Fruit fly (Drosophila melanogaster) whole organism, embryonic: ENCODE measurements around the gene CG6345.

ENCODE experiments used
- Abd-B ChIP-seq: fragments of 200-800 bp; sonication (Bioruptor generic); optimal IDR thresholded peaks from 2 replicates; lab custom pipeline; 2018; ENCODE audit warnings: missing biosample characterization, mild to moderate bottlenecking, missing genetic modification characterization, moderate library complexity
- Atf-2 ChIP-seq: fragments of 200-800 bp; sonication (Bioruptor generic); optimal IDR thresholded peaks from 2 replicates; lab custom pipeline; 2016; ENCODE audit warnings: missing biosample characterization, missing genetic modification characterization
- Atf6 ChIP-seq: fragments of 200-800 bp; sonication (Bioruptor generic); IDR thresholded peaks from 2 replicates; pipeline ENCODE4 v1.3.6; 2022; ENCODE audit warnings: missing biosample characterization, missing genetic modification characterization
- CG11398 ChIP-seq: fragments of 200-800 bp; sonication (Bioruptor generic); optimal IDR thresholded peaks from 2 replicates; lab custom pipeline; 2016; ENCODE audit warnings: missing biosample characterization, missing genetic modification characterization
- CG13775 ChIP-seq: fragments of 200-800 bp; sonication (Bioruptor generic); optimal IDR thresholded peaks from 3 replicates; lab custom pipeline; 2017; ENCODE audit warnings: missing biosample characterization, mild to moderate bottlenecking, missing genetic modification characterization
- CG15514 ChIP-seq: fragments of 200-800 bp; sonication (Bioruptor generic); optimal IDR thresholded peaks from 3 replicates; lab custom pipeline; 2017; ENCODE audit warnings: missing biosample characterization, missing genetic modification characterization, mild to moderate bottlenecking, moderate library complexity, missing genetic modification reagents
- CG17359 ChIP-seq: fragments of 200-800 bp; sonication (Bioruptor generic); optimal IDR thresholded peaks from 3 replicates; lab custom pipeline; 2018; ENCODE audit warnings: missing biosample characterization, mild to moderate bottlenecking, missing genetic modification characterization, moderate library complexity
- CG17361 ChIP-seq: fragments of 200-800 bp; sonication (Bioruptor generic); IDR thresholded peaks from 3 replicates; pipeline ENCODE4 v1.3.6; 2022; ENCODE audit warnings: missing biosample characterization, missing genetic modification characterization
- CG18476 ChIP-seq: fragments of 200-800 bp; sonication (Bioruptor generic); optimal IDR thresholded peaks from 2 replicates; lab custom pipeline; 2016; ENCODE audit warnings: missing biosample characterization, mild to moderate bottlenecking, missing genetic modification characterization
- CG18764 ChIP-seq: fragments of 200-800 bp; sonication (Bioruptor generic); optimal IDR thresholded peaks from 3 replicates; lab custom pipeline; 2016; ENCODE audit warnings: missing biosample characterization, missing genetic modification characterization
- CG32772 ChIP-seq: fragments of 200-800 bp; sonication (Bioruptor generic); IDR thresholded peaks from 2 replicates; pipeline ENCODE4 v1.3.6; 2022; ENCODE audit warnings: missing biosample characterization, missing genetic modification characterization
- CG3407 ChIP-seq: fragments of 200-800 bp; sonication (Bioruptor generic); optimal IDR thresholded peaks from 2 replicates; lab custom pipeline; 2018; ENCODE audit warnings: missing biosample characterization, mild to moderate bottlenecking, missing genetic modification characterization
- CG4282 ChIP-seq: fragments of 200-800 bp; sonication (Bioruptor generic); optimal IDR thresholded peaks from 2 replicates; lab custom pipeline; 2016; ENCODE audit warnings: missing biosample characterization, missing genetic modification characterization
- CG7357 ChIP-seq: fragments of 200-800 bp; sonication (Bioruptor generic); IDR thresholded peaks from 3 replicates; pipeline ENCODE4 v1.3.6; 2022; ENCODE audit warnings: missing biosample characterization, missing genetic modification characterization
- CG7786 ChIP-seq: fragments of 200-800 bp; sonication (Bioruptor generic); optimal IDR thresholded peaks from 2 replicates; lab custom pipeline; 2016; ENCODE audit warnings: missing biosample characterization, missing genetic modification characterization
- CG8944 ChIP-seq: fragments of 200-800 bp; sonication (Bioruptor generic); optimal IDR thresholded peaks from 3 replicates; lab custom pipeline; 2016; ENCODE audit warnings: missing biosample characterization, missing genetic modification characterization
- CHES-1-like ChIP-seq: fragments of 200-800 bp; sonication (Bioruptor generic); optimal IDR thresholded peaks from 2 replicates; lab custom pipeline; 2016; ENCODE audit warnings: missing biosample characterization, missing genetic modification characterization
- Chrac-16 ChIP-seq: fragments of 200-800 bp; sonication (Bioruptor generic); optimal IDR thresholded peaks from 3 replicates; lab custom pipeline; 2016; ENCODE audit warnings: missing biosample characterization, missing genetic modification characterization
- Dek ChIP-seq: fragments of 200-800 bp; sonication (Bioruptor generic); optimal IDR thresholded peaks from 3 replicates; lab custom pipeline; 2019; ENCODE audit warnings: missing biosample characterization, mild to moderate bottlenecking, missing genetic modification characterization, moderate library complexity
- Dip2 ChIP-seq: fragments of 200-800 bp; sonication (Bioruptor generic); IDR thresholded peaks from 2 replicates; pipeline ENCODE4 v1.3.6; 2022; ENCODE audit warnings: missing biosample characterization, missing genetic modification characterization
- Doc3 ChIP-seq: fragments of 200-800 bp; sonication (Bioruptor generic); IDR thresholded peaks from 3 replicates; pipeline ENCODE4 v1.3.6; 2022; ENCODE audit warnings: missing biosample characterization, missing genetic modification characterization; ENCODE audit not compliant: partially characterized antibody
- Fer1 ChIP-seq: fragments of 200-800 bp; sonication (Bioruptor generic); optimal IDR thresholded peaks from 2 replicates; lab custom pipeline; 2017; ENCODE audit warnings: missing biosample characterization, mild to moderate bottlenecking, missing genetic modification characterization
- Gug ChIP-seq: fragments of 200-800 bp; sonication (Bioruptor generic); IDR thresholded peaks from 4 replicates; pipeline ENCODE4 v1.3.6; 2022; ENCODE audit warnings: missing biosample characterization, missing genetic modification characterization
- HLH4C ChIP-seq: fragments of 200-800 bp; sonication (Bioruptor generic); IDR thresholded peaks from 3 replicates; pipeline ENCODE4 v1.3.6; 2022; ENCODE audit warnings: missing biosample characterization, missing genetic modification characterization; ENCODE audit not compliant: partially characterized antibody
- Hr39 ChIP-seq: fragments of >200 bp; optimal IDR thresholded peaks from 2 replicates; lab custom pipeline; 2017
- NK7.1 ChIP-seq: fragments of 200-800 bp; sonication (Bioruptor generic); optimal IDR thresholded peaks from 3 replicates; lab custom pipeline; 2016; ENCODE audit warnings: missing biosample characterization, missing genetic modification characterization
- PHDP ChIP-seq: fragments of 200-800 bp; sonication (Bioruptor generic); optimal IDR thresholded peaks from 3 replicates; lab custom pipeline; 2018; ENCODE audit warnings: missing biosample characterization, mild to moderate bottlenecking, missing genetic modification characterization, moderate library complexity
- TFAM ChIP-seq: fragments of 200-800 bp; sonication (Bioruptor generic); optimal IDR thresholded peaks from 2 replicates; lab custom pipeline; 2017; ENCODE audit warnings: missing biosample characterization, missing genetic modification characterization, inconsistent platforms
- Taf1 ChIP-seq: fragments of 200-800 bp; sonication (Bioruptor generic); IDR thresholded peaks from 2 replicates; pipeline ENCODE4 v1.3.6; 2022; ENCODE audit warnings: missing biosample characterization, missing genetic modification characterization
- Trl ChIP-seq, 3 experiments: fragments of >200 bp in 2 of 3; fragments of 200-800 bp in 1 of 3; sonication (Bioruptor generic) in 1 of 3; optimal IDR thresholded peaks; 2 replicates in 1 of 3; 3 replicates in 2 of 3; lab custom pipeline; 2016 to 2017; ENCODE audit warnings: missing biosample characterization in 1 of 3, missing genetic modification characterization in 1 of 3
- ac ChIP-seq: fragments of 200-800 bp; sonication (Bioruptor generic); optimal IDR thresholded peaks from 3 replicates; lab custom pipeline; 2017; ENCODE audit warnings: missing biosample characterization, mild to moderate bottlenecking, missing genetic modification characterization
- ato ChIP-seq: fragments of 200-800 bp; sonication (Bioruptor generic); IDR thresholded peaks from 2 replicates; pipeline ENCODE4 v1.3.6; 2022; ENCODE audit warnings: missing biosample characterization, missing genetic modification characterization; ENCODE audit not compliant: partially characterized antibody
- br ChIP-seq: fragments of >200 bp; optimal IDR thresholded peaks from 2 replicates; lab custom pipeline; 2017
- bsh ChIP-seq, 2 experiments: fragments of 200-800 bp; sonication (Bioruptor generic); optimal IDR thresholded peaks; 2 replicates each; lab custom pipeline; 2017 to 2018; ENCODE audit warnings: mild to moderate bottlenecking in 2 of 2, missing biosample characterization in 2 of 2, missing genetic modification characterization in 2 of 2, moderate library complexity in 1 of 2
- caup ChIP-seq: fragments of 200-800 bp; sonication (Bioruptor generic); optimal IDR thresholded peaks from 3 replicates; lab custom pipeline; 2017; ENCODE audit warnings: missing biosample characterization, mild to moderate bottlenecking, missing genetic modification characterization, moderate library complexity; ENCODE audit not compliant: severe bottlenecking
- corto ChIP-seq: fragments of 200-800 bp; sonication (Bioruptor generic); optimal IDR thresholded peaks from 2 replicates; lab custom pipeline; 2016; ENCODE audit warnings: missing biosample characterization, mild to moderate bottlenecking, missing genetic modification characterization, moderate library complexity
- gce ChIP-seq: fragments of 200-800 bp; sonication (Bioruptor generic); IDR thresholded peaks from 3 replicates; pipeline ENCODE4 v1.3.6; 2022; ENCODE audit warnings: missing biosample characterization, missing genetic modification characterization
- ken ChIP-seq: fragments of 200-800 bp; sonication (Bioruptor generic); IDR thresholded peaks from 3 replicates; pipeline ENCODE4 v1.3.6; 2022; ENCODE audit warnings: missing biosample characterization, missing genetic modification characterization
- sd ChIP-seq: fragments of 200-800 bp; sonication (Bioruptor generic); optimal IDR thresholded peaks from 3 replicates; lab custom pipeline; 2018; ENCODE audit warnings: missing biosample characterization, mild to moderate bottlenecking, missing genetic modification characterization, moderate library complexity
- sim ChIP-seq: fragments of 200-800 bp; sonication (Bioruptor generic); IDR thresholded peaks from 2 replicates; pipeline ENCODE4 v1.3.6; 2022; ENCODE audit warnings: missing biosample characterization, missing genetic modification characterization
- sisA ChIP-seq: fragments of 200-800 bp; sonication (Bioruptor generic); IDR thresholded peaks from 2 replicates; pipeline ENCODE4 v1.3.6; 2022; ENCODE audit warnings: missing biosample characterization, missing genetic modification characterization
- slou ChIP-seq: fragments of 200-800 bp; sonication (Bioruptor generic); optimal IDR thresholded peaks from 3 replicates; lab custom pipeline; 2016; ENCODE audit warnings: missing biosample characterization, missing genetic modification characterization
- sr ChIP-seq: fragments of 200-800 bp; sonication (Bioruptor generic); IDR thresholded peaks from 3 replicates; pipeline ENCODE4 v1.3.6; 2022; ENCODE audit warnings: missing biosample characterization, missing genetic modification characterization
- stwl ChIP-seq: fragments of 200-800 bp; sonication (Bioruptor generic); optimal IDR thresholded peaks from 3 replicates; lab custom pipeline; 2018; ENCODE audit warnings: missing biosample characterization, mild to moderate bottlenecking, missing genetic modification characterization, moderate library complexity
- sug ChIP-seq: fragments of 200-800 bp; optimal IDR thresholded peaks from 2 replicates; lab custom pipeline; 2019; ENCODE audit warnings: missing biosample characterization, mild to moderate bottlenecking, missing genetic modification characterization, moderate library complexity
- twi ChIP-seq: fragments of 200-800 bp; optimal IDR thresholded peaks from 2 replicates; lab custom pipeline; 2019; ENCODE audit warnings: missing biosample characterization, mild to moderate bottlenecking, missing genetic modification characterization, moderate library complexity
- vfl ChIP-seq: fragments of 200-800 bp; sonication (Bioruptor generic); optimal IDR thresholded peaks from 2 replicates; lab custom pipeline; 2016; ENCODE audit warnings: missing biosample characterization, missing genetic modification characterization

Gene CG6345

DNA sequence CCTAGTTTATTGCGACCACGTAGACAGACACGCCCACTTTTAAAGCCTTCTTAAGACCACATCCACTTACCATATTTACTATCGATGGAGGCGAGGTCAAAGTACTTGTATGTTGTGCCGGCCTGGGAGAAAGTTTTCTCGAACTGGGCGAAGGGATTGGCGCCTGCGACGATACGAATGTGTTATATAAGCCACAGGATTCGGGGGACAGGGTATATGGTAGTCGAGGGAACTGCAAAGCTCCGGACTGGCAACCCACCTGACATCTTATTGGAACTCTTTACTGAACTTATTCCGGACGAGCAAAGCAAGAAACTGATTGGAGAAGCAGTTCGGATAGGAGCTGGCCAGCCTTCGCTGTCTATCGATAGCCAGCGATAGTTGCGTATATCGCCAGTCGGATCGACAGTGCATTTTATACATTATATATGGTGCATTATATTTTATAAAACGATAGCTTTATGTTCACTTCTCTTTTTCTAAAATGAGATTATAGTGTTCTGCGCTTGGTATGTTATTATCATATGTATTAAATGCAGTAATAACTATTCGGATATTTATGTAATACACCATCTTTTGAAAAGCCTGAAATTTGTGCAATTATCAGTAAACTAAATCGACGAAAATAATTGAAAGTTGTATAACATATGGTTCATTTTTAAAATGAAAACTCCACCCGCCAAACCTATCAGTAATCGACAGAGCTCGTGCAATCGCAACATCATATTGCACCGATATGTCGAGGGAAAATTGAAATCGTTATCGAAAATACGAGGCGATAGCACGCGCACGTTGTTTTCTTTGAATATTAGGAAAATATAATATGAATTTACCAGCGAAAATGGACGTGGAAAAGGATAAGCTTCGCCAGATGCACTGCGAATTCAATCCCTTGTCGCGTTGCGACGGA, 3.0 kb downstream of the CG6345 start, which contains the start of the genes Irp-1B and Rrp46 (continued):
- no peak for TF ChIP-seq CG17359
- no peak for TF ChIP-seq CG7786 (GFP tag; lab: Kevin White, UChicago)
- TF ChIP-seq caup = no peak
- TF ChIP-seq CG7357 = no peak
- no peak for TF ChIP-seq slou (GFP tag; lab: Kevin White, UChicago)
- peak; percentile 79 for TF ChIP-seq CG15514 (GFP tag; lab: Kevin White, UChicago)
- TF ChIP-seq CG32772 (GFP tag; lab: Robert Waterston, UW) = no peak
- no peak for TF ChIP-seq twi (tag; lab: Kevin White, UChicago)
- TF ChIP-seq sisA (GFP tag; lab: Robert Waterston, UW) = no peak
- no peak for TF ChIP-seq NK7.1 (GFP tag; lab: Kevin White, UChicago)
- no peak for TF ChIP-seq CHES-1-like (GFP tag; lab: Kevin White, UChicago)
- no peak for TF ChIP-seq Atf-2
- no peak for TF ChIP-seq ken
- TF ChIP-seq CG11398 (GFP tag; lab: Kevin White, UChicago) = no peak
- TF ChIP-seq vfl (GFP tag; lab: Kevin White, UChicago) = no peak
- no peak for TF ChIP-seq Atf6
- peak in 1 of 2 experiments; percentile 33 for TF ChIP-seq bsh (GFP tag; optimal IDR thresholded peaks at IDR 0.05; lab: Kevin White, UChicago)

DNA sequence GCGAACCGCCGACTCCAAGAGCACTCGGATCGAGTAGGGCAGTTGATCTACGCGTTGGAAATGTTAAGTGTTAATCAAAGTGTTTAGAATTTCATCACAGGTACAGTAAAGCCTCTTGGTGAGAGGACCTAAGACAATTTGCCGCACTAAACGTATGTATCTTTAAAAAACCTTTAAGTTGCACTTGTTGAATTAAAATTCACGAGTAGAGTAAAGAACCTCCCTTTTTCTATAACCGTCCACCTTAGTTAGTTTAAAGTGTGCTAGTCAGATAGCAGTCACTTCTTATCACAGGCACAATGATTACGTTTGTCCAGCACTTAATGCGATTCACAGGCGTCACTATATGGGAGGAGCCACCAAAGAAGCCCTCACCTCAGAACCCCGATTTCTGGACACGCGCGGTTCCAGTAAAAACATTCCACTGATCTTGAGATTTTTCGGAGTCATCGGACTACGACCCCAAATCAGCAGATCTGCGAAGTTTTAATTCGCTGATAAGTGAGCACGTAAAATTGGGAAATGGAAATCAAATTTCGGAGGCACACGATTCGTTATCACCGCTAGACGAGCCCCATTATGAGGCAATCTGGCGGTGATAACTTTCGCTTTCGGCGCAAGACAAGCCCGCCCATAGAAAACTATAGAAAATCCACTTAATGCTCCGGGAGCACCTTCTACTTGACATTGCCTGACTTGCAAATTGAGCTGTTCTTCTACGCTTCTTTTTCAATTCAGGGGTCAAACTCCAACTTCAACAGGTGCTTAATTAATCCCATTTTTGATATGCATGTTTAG, 3.9 kb downstream of the CG6345 start:
- TF ChIP-seq CG3407 (GFP tag; lab: Kevin White, UChicago) = no peak
- no peak for TF ChIP-seq Dip2 (GFP tag; lab: Robert Waterston, UW)
- TF ChIP-seq Doc3 (GFP tag; lab: Robert Waterston, UW) = no peak
- TF ChIP-seq CG18476 (GFP tag; lab: Kevin White, UChicago) = no peak
- no peak for TF ChIP-seq sim (GFP tag; lab: Robert Waterston, UW)
- TF ChIP-seq Gug (GFP tag; lab: Robert Waterston, UW) = peak; percentile 53; the same call in 2 of the 4 replicates
- TF ChIP-seq Dek = peak; percentile 65
- TF ChIP-seq CG7786 (GFP tag; lab: Kevin White, UChicago) = no peak
- TF ChIP-seq sd (tag; lab: Kevin White, UChicago) = no peak
- peak; percentile 8 for TF ChIP-seq Abd-B (GFP tag; lab: Kevin White, UChicago)
- TF ChIP-seq HLH4C (GFP tag; lab: Robert Waterston, UW) = no peak
- peak; percentile 62; the same call in 1 of the 3 replicates for TF ChIP-seq gce (GFP tag; lab: Robert Waterston, UW)
- TF ChIP-seq ac (GFP tag; lab: Kevin White, UChicago) = no peak
- TF ChIP-seq sr = no peak
- no peak for TF ChIP-seq CG4282
- TF ChIP-seq PHDP (tag; lab: Kevin White, UChicago) = no peak
- no peak for TF ChIP-seq Hr39 (lab: Kevin White, UChicago)
- no peak for TF ChIP-seq corto (GFP tag; lab: Kevin White, UChicago)
- TF ChIP-seq Trl (optimal IDR thresholded peaks at IDR 0.05; lab: Kevin White, UChicago) = no peak
- peak; percentile 7 for TF ChIP-seq Trl (GFP tag; optimal IDR thresholded peaks at IDR 0.05; lab: Kevin White, UChicago)
- TF ChIP-seq TFAM (GFP tag; lab: Kevin White, UChicago) = no peak
- peak; percentile 38; the same call in 1 of the 3 replicates for TF ChIP-seq CG17361 (GFP tag; lab: Robert Waterston, UW)
- peak; percentile 54 for TF ChIP-seq sug (tag; lab: Kevin White, UChicago)
- no peak for TF ChIP-seq CG18764 (GFP tag; lab: Kevin White, UChicago)
- TF ChIP-seq CG8944 = no peak
- TF ChIP-seq Fer1 (GFP tag; lab: Kevin White, UChicago) = peak; percentile 71
- TF ChIP-seq br = no peak
- no peak for TF ChIP-seq CG13775 (GFP tag; lab: Kevin White, UChicago)
- TF ChIP-seq stwl (tag; lab: Kevin White, UChicago) = no peak
- TF ChIP-seq Chrac-16 (GFP tag; lab: Kevin White, UChicago) = no peak
- TF ChIP-seq ato (GFP tag; lab: Robert Waterston, UW) = no peak
- TF ChIP-seq Taf1 (GFP tag; lab: Robert Waterston, UW) = peak; percentile 84
